Worm (Caenorhabditis elegans) whole organism, early embryonic: ENCODE measurements around the gene srj-38.

Experiments
- B0310.2 ChIP-seq: sonication (generic microtip); optimal IDR thresholded peaks from 2 replicates; lab custom pipeline; 2016; ENCODE audit warnings: mild to moderate bottlenecking, missing genetic modification characterization, missing compliant biosample characterization
- F13C5.2 ChIP-seq: sonication (generic microtip); optimal IDR thresholded peaks from 2 replicates; lab custom pipeline; 2017; ENCODE audit warnings: mild to moderate bottlenecking, missing genetic modification characterization, inconsistent platforms, missing compliant biosample characterization
- ama-1 ChIP-seq: fragments of 150-350 bp; optimal IDR thresholded peaks from 2 replicates; lab custom pipeline; 2014
- flt-1 ChIP-seq: fragments of 200-800 bp; sonication (Bioruptor generic); IDR thresholded peaks from 2 replicates; pipeline ENCODE4 v1.3.6; 2022; ENCODE audit warnings: missing genetic modification characterization, missing compliant biosample characterization
- pes-1 ChIP-seq: fragments of 200-800 bp; sonication (Bioruptor generic); IDR thresholded peaks from 2 replicates; pipeline ENCODE4 v1.3.6; 2022; ENCODE audit warnings: missing genetic modification reagents, missing genetic modification characterization, missing compliant biosample characterization
- sea-1 ChIP-seq: fragments of 200-800 bp; sonication (Bioruptor generic); conservative IDR thresholded peaks from 2 replicates; pipeline ENCODE4 v1.3.6; 2022; ENCODE audit warnings: missing genetic modification characterization, missing compliant biosample characterization
- tbx-11 ChIP-seq: fragments of 200-800 bp; sonication (Bioruptor generic); IDR thresholded peaks from 2 replicates; pipeline ENCODE4 v1.3.6; 2022; ENCODE audit warnings: missing genetic modification characterization, missing compliant biosample characterization

DNA sequence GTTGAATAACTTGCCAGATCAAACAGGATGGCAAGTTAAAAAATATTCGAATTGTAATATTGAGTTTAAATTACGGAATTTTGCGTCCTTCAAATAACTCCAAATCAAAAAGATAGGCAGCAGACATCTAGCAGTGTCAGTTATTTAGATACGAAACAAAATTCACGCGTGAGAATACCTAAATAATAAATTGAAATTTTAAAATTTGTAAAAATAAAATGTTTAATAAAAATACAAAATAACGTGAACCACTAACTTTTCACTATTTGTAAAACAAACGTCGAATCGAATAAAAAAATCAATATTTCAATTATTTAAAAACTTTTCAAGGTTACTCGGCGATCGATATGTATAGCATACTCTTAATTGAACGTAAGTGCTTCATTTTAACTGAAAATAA, 8.3 kb downstream of the srj-38 start, which contains the start of gene T02B11.9:
- TF ChIP-seq B0310.2 (tag; lab: Kevin White, UChicago) (no peak), sea-1 (GFP tag; lab: Robert Waterston, UW) (no peak), ama-1 (lab: Kevin White, UChicago) (no peak), flt-1 (no peak), pes-1 (GFP tag; lab: Robert Waterston, UW) (no peak), tbx-11 (GFP tag; lab: Robert Waterston, UW) (no peak), F13C5.2 (tag; lab: Kevin White, UChicago) (no peak)
